Worm (Caenorhabditis elegans): ENCODE measurements around the gene ptr-3.

The ptr-3 gene

ce11 chrII:401211-401610, 33.9 kb upstream of the ptr-3 start:
- TF ChIP-seq ces-1 (GFP tag; optimal IDR thresholded peaks at IDR 0.05) (peak; percentile 43), hlh-1 (tag; optimal IDR thresholded peaks at IDR 0.05) (no peak)

- TF ChIP-seq sptf-1 (tag; optimal IDR thresholded peaks at IDR 0.05) (no peak), ces-1 (GFP tag; optimal IDR thresholded peaks at IDR 0.05) (peak; percentile 51), nhr-76 (tag; optimal IDR thresholded peaks at IDR 0.05) (no peak), tbx-8 (GFP tag; optimal IDR thresholded peaks at IDR 0.05) (no peak), snpc-4 (tag; optimal IDR thresholded peaks at IDR 0.05) (no peak)
These were observed 32.8 kb upstream of the ptr-3 start for ce11 chrII:400167-400566.

ce11 chrII:399321-399720, 32.0 kb upstream of the ptr-3 start, which contains the start of gene C03H5.6:
TSS of gene C03H5.6 (minus strand) at chrII:399421.
- TF ChIP-seq pha-4 (tag; optimal IDR thresholded peaks at IDR 0.05) = no peak
- TF ChIP-seq unc-62 (GFP tag; optimal IDR thresholded peaks at IDR 0.05) = no peak
- TF ChIP-seq hlh-1 (tag; optimal IDR thresholded peaks at IDR 0.05) = no peak
- no peak for TF ChIP-seq mab-5 (tag; optimal IDR thresholded peaks at IDR 0.05)
- TF ChIP-seq nhr-12 (tag; optimal IDR thresholded peaks at IDR 0.05) = no peak
- no peak for TF ChIP-seq bed-3 (GFP tag; optimal IDR thresholded peaks at IDR 0.05)

- TF ChIP-seq ceh-43 (GFP tag; optimal IDR thresholded peaks at IDR 0.05) (no peak), lin-32 (GFP tag; optimal IDR thresholded peaks at IDR 0.05) (no peak), nhr-28 (tag; optimal IDR thresholded peaks at IDR 0.05) (no peak), lin-13 (tag; optimal IDR thresholded peaks at IDR 0.05) (no peak)
These were observed 21.2 kb upstream of the ptr-3 start, which contains the start of gene nstp-4 for ce11 chrII:388533-388932. TSS of gene nstp-4 (plus strand) at chrII:388833.

- no peak for TF ChIP-seq lin-32 (GFP tag; optimal IDR thresholded peaks at IDR 0.05)
- TF ChIP-seq snpc-4 (tag; optimal IDR thresholded peaks at IDR 0.05) = no peak
- no peak for TF ChIP-seq bed-3 (GFP tag; optimal IDR thresholded peaks at IDR 0.05)
- TF ChIP-seq zip-8 (tag; optimal IDR thresholded peaks at IDR 0.05) = no peak
- TF ChIP-seq unc-62 (GFP tag; optimal IDR thresholded peaks at IDR 0.05) = no peak
- TF ChIP-seq hlh-1 (tag; optimal IDR thresholded peaks at IDR 0.05) = no peak
- no peak for TF ChIP-seq lsy-2 (tag; optimal IDR thresholded peaks at IDR 0.05)
- no peak for TF ChIP-seq mls-2 (tag; optimal IDR thresholded peaks at IDR 0.05)
- no peak for TF ChIP-seq M03D4.4 (tag; optimal IDR thresholded peaks at IDR 0.05)
- no peak for TF ChIP-seq mab-5 (tag; optimal IDR thresholded peaks at IDR 0.05)
- TF ChIP-seq pha-4 (tag; optimal IDR thresholded peaks at IDR 0.05) = no peak
- no peak for TF ChIP-seq ztf-11 (tag; optimal IDR thresholded peaks at IDR 0.05)
- no peak for TF ChIP-seq elt-3 (tag; optimal IDR thresholded peaks at IDR 0.05)
- no peak for TF ChIP-seq ces-1 (GFP tag; optimal IDR thresholded peaks at IDR 0.05)
- TF ChIP-seq blmp-1 (tag; optimal IDR thresholded peaks at IDR 0.05) = no peak
- TF ChIP-seq lin-13 (tag; optimal IDR thresholded peaks at IDR 0.05) = no peak
These were observed 20.5 kb upstream of the ptr-3 start for ce11 chrII:387844-388355.

- TF ChIP-seq drap-1 (GFP tag; optimal IDR thresholded peaks at IDR 0.05) (no peak), elt-1 (tag; optimal IDR thresholded peaks at IDR 0.05; ENCODE audit: borderline replicate concordance, insufficient read depth) (no peak), blmp-1 (tag; optimal IDR thresholded peaks at IDR 0.05) (no peak), nhr-12 (tag; optimal IDR thresholded peaks at IDR 0.05) (no peak), pha-4 (tag; optimal IDR thresholded peaks at IDR 0.05) (peak; percentile 22), nhr-237 (tag; optimal IDR thresholded peaks at IDR 0.05) (peak; percentile 35), mep-1 (tag; optimal IDR thresholded peaks at IDR 0.05) (peak; percentile 77), lsy-2 (tag; optimal IDR thresholded peaks at IDR 0.05) (peak; percentile 10), lin-13 (tag; optimal IDR thresholded peaks at IDR 0.05) (peak; percentile 24), tbx-8 (GFP tag; optimal IDR thresholded peaks at IDR 0.05) (no peak), unc-62 (GFP tag; optimal IDR thresholded peaks at IDR 0.05) (no peak), ces-1 (GFP tag; optimal IDR thresholded peaks at IDR 0.05) (peak; percentile 48), sem-2 (GFP tag; optimal IDR thresholded peaks at IDR 0.05) (no peak)
These were observed 18.6 kb upstream of the ptr-3 start, which contains the start of gene C03H5.3 for ce11 chrII:385957-386356. TSS of gene C03H5.3 (plus strand) at chrII:386088.

- TF ChIP-seq elt-3 (tag; optimal IDR thresholded peaks at IDR 0.05) (no peak), nhr-76 (tag; optimal IDR thresholded peaks at IDR 0.05) (no peak), snpc-4 (tag; optimal IDR thresholded peaks at IDR 0.05) (no peak), sptf-1 (tag; optimal IDR thresholded peaks at IDR 0.05) (no peak), ceh-39 (tag; optimal IDR thresholded peaks at IDR 0.05) (no peak), drap-1 (GFP tag; optimal IDR thresholded peaks at IDR 0.05) (no peak), mab-5 (tag; optimal IDR thresholded peaks at IDR 0.05) (no peak), mep-1 (tag; optimal IDR thresholded peaks at IDR 0.05) (no peak), zip-8 (tag; optimal IDR thresholded peaks at IDR 0.05) (no peak), mls-2 (tag; optimal IDR thresholded peaks at IDR 0.05) (no peak), unc-120 (tag; optimal IDR thresholded peaks at IDR 0.05; ENCODE audit: poor library complexity, severe bottlenecking) (no peak), ceh-83 (GFP tag; optimal IDR thresholded peaks at IDR 0.05) (no peak), tbx-8 (GFP tag; optimal IDR thresholded peaks at IDR 0.05) (no peak), lin-32 (GFP tag; optimal IDR thresholded peaks at IDR 0.05) (no peak), nhr-28 (tag; optimal IDR thresholded peaks at IDR 0.05) (no peak), ceh-43 (GFP tag; optimal IDR thresholded peaks at IDR 0.05) (no peak)
These were observed 17.9 kb upstream of the ptr-3 start, which contains the start of gene C03H5.5 for ce11 chrII:385258-385657. TSS of gene C03H5.5 (minus strand) at chrII:385358.

Measured in whole organism, mixed stage, embryonic.